Worm (Caenorhabditis elegans) whole organism, L4 larva: ENCODE measurements around the gene C06A6.7.

Experiments used
- F10B5.3 ChIP-seq: sonication (generic microtip); optimal IDR thresholded peaks from 2 replicates; lab custom pipeline; 2016; ENCODE audit warnings: mild to moderate bottlenecking, missing genetic modification characterization, missing compliant biosample characterization
- F49E8.2 ChIP-seq: sonication (generic microtip); optimal IDR thresholded peaks from 2 replicates; lab custom pipeline; 2016; ENCODE audit warnings: missing compliant biosample characterization, mild to moderate bottlenecking, missing genetic modification characterization, borderline replicate concordance
- R02D3.7 ChIP-seq: fragments of 150-350 bp; sonication (generic microtip); optimal IDR thresholded peaks from 3 replicates; lab custom pipeline; 2014; ENCODE audit warnings: missing biosample characterization, missing genetic modification characterization
- T26A8.4 ChIP-seq: fragments of 200-800 bp; sonication (Bioruptor generic); IDR thresholded peaks from 2 replicates; pipeline ENCODE4 v1.3.6; 2022; ENCODE audit warnings: missing genetic modification characterization, missing compliant biosample characterization
- Y105C5A.15 ChIP-seq: fragments of 200-800 bp; sonication (Bioruptor generic); IDR thresholded peaks from 2 replicates; pipeline ENCODE4 v1.3.6; 2022; ENCODE audit warnings: missing genetic modification characterization, missing compliant biosample characterization
- Y48G9A.11 ChIP-seq: fragments of 200-800 bp; sonication (Bioruptor generic); IDR thresholded peaks from 2 replicates; pipeline ENCODE4 v1.3.6; 2022; ENCODE audit warnings: missing genetic modification reagents, missing genetic modification characterization, missing compliant biosample characterization
- Y5F2A.4 ChIP-seq: fragments of 200-800 bp; sonication (Bioruptor generic); optimal IDR thresholded peaks from 2 replicates; lab custom pipeline; 2018; ENCODE audit warnings: mild to moderate bottlenecking, missing genetic modification characterization, missing compliant biosample characterization
- Y75B8A.6 ChIP-seq: fragments of 200-800 bp; sonication (Bioruptor generic); IDR thresholded peaks from 2 replicates; pipeline ENCODE4 v1.3.6; 2022; ENCODE audit warnings: missing genetic modification reagents, missing genetic modification characterization, missing compliant biosample characterization
- ZK337.2 ChIP-seq: fragments of 200-800 bp; sonication (Bioruptor generic); IDR thresholded peaks from 2 replicates; pipeline ENCODE4 v1.3.6; 2022; ENCODE audit warnings: missing genetic modification reagents, missing genetic modification characterization, missing compliant biosample characterization
- aly-2 ChIP-seq: sonication (generic microtip); optimal IDR thresholded peaks from 2 replicates; lab custom pipeline; 2018; ENCODE audit warnings: missing biosample characterization, missing genetic modification characterization
- ama-1 ChIP-seq: fragments of 150-350 bp; optimal IDR thresholded peaks from 2 replicates; lab custom pipeline; 2014; ENCODE audit warnings: inconsistent platforms, mixed read lengths
- arid-1 ChIP-seq: fragments of 200-800 bp; sonication (Bioruptor generic); conservative IDR thresholded peaks from 2 replicates; pipeline ENCODE4 v1.3.6; 2022; ENCODE audit warnings: missing genetic modification reagents, missing genetic modification characterization, missing compliant biosample characterization
- ceh-28 ChIP-seq: fragments of 150-350 bp; optimal IDR thresholded peaks from 2 replicates; lab custom pipeline; 2014; ENCODE audit warnings: missing biosample characterization, missing genetic modification reagents, missing genetic modification characterization
- ceh-62 ChIP-seq: sonication (generic microtip); optimal IDR thresholded peaks from 2 replicates; lab custom pipeline; 2017; ENCODE audit warnings: missing biosample characterization, missing genetic modification characterization
- ces-1 ChIP-seq: fragments of 150-350 bp; sonication (generic microtip); optimal IDR thresholded peaks from 4 replicates; lab custom pipeline; 2014; ENCODE audit warnings: missing biosample characterization, missing genetic modification reagents, missing genetic modification characterization
- ctbp-1 ChIP-seq: fragments of 200-800 bp; sonication (Bioruptor generic); IDR thresholded peaks from 2 replicates; pipeline ENCODE4 v1.3.6; 2022; ENCODE audit warnings: missing genetic modification reagents, missing genetic modification characterization, missing compliant biosample characterization
- dmd-8 ChIP-seq: fragments of 200-800 bp; sonication (Bioruptor generic); IDR thresholded peaks from 2 replicates; pipeline ENCODE4 v1.3.6; 2022; ENCODE audit warnings: missing genetic modification characterization, missing compliant biosample characterization
- dmd-9 ChIP-seq: fragments of 200-800 bp; sonication (Bioruptor generic); IDR thresholded peaks from 2 replicates; pipeline ENCODE4 v1.3.6; 2022; ENCODE audit warnings: missing genetic modification reagents, missing genetic modification characterization, missing compliant biosample characterization
- dpl-1 ChIP-seq: fragments of 150-350 bp; optimal IDR thresholded peaks from 2 replicates; lab custom pipeline; 2014; ENCODE audit warnings: missing biosample characterization, missing genetic modification reagents, missing genetic modification characterization
- dve-1 ChIP-seq: sonication (generic microtip); optimal IDR thresholded peaks from 2 replicates; lab custom pipeline; 2017; ENCODE audit warnings: antibody characterized with exemption, mild to moderate bottlenecking, missing genetic modification characterization, missing compliant biosample characterization; ENCODE audit not compliant: insufficient read depth
- egl-27 ChIP-seq: sonication (generic microtip); optimal IDR thresholded peaks from 3 replicates; lab custom pipeline; 2017; ENCODE audit warnings: missing biosample characterization, missing genetic modification reagents, missing genetic modification characterization
- fkh-10 ChIP-seq: fragments of 150-350 bp; optimal IDR thresholded peaks from 2 replicates; lab custom pipeline; 2014; ENCODE audit warnings: missing biosample characterization, missing genetic modification reagents, missing genetic modification characterization
- fos-1 ChIP-seq: fragments of 150-350 bp; optimal IDR thresholded peaks from 2 replicates; lab custom pipeline; 2014; ENCODE audit warnings: missing biosample characterization, missing genetic modification characterization
- gei-8 ChIP-seq: fragments of 200-800 bp; sonication (Bioruptor generic); optimal IDR thresholded peaks from 2 replicates; lab custom pipeline; 2018; ENCODE audit warnings: mild to moderate bottlenecking, missing genetic modification characterization, missing compliant biosample characterization
- hif-1 ChIP-seq, 2 experiments: sonication (generic microtip); optimal IDR thresholded peaks; 2 replicates each; lab custom pipeline; 2016 to 2017; ENCODE audit warnings: missing compliant biosample characterization in 2 of 2, missing genetic modification characterization in 2 of 2, missing genetic modification reagents in 2 of 2, missing genotype in 2 of 2, mild to moderate bottlenecking in 1 of 2
- hlh-11 ChIP-seq: fragments of 200-800 bp; sonication (Bioruptor generic); optimal IDR thresholded peaks from 2 replicates; lab custom pipeline; 2018; ENCODE audit warnings: mild to moderate bottlenecking, missing genetic modification characterization, missing compliant biosample characterization
- jun-1 ChIP-seq: fragments of 150-350 bp; optimal IDR thresholded peaks from 2 replicates; lab custom pipeline; 2014; ENCODE audit warnings: missing biosample characterization, missing genetic modification reagents, missing genetic modification characterization
- lin-1 ChIP-seq: fragments of 200-800 bp; sonication (Bioruptor generic); IDR thresholded peaks from 2 replicates; pipeline ENCODE4 v1.3.6; 2022; ENCODE audit warnings: missing genetic modification reagents, missing genetic modification characterization, missing compliant biosample characterization
- lin-29 ChIP-seq: fragments of 200-800 bp; sonication (Bioruptor generic); IDR thresholded peaks from 2 replicates; pipeline ENCODE4 v1.3.6; 2022; ENCODE audit warnings: missing genetic modification reagents, missing genetic modification characterization, missing compliant biosample characterization
- lin-38 ChIP-seq: fragments of 200-800 bp; sonication (Bioruptor generic); IDR thresholded peaks from 2 replicates; pipeline ENCODE4 v1.3.6; 2022; ENCODE audit warnings: missing genetic modification reagents, missing genetic modification characterization, missing compliant biosample characterization
- lsy-2 ChIP-seq, 2 experiments: fragments of 150-350 bp in 1 of 2; sonication (generic microtip) in 1 of 2; optimal IDR thresholded peaks; 2 replicates each; lab custom pipeline; 2014 to 2017; ENCODE audit warnings: missing biosample characterization in 2 of 2, missing genetic modification characterization in 2 of 2
- mxl-3 ChIP-seq: fragments of 200-800 bp; sonication (Bioruptor generic); optimal IDR thresholded peaks from 2 replicates; lab custom pipeline; 2018; ENCODE audit warnings: mild to moderate bottlenecking, missing genetic modification characterization, missing compliant biosample characterization
- nhr-102 ChIP-seq: sonication (generic microtip); optimal IDR thresholded peaks from 2 replicates; lab custom pipeline; 2016; ENCODE audit warnings: mild to moderate bottlenecking, missing genetic modification characterization, moderate library complexity, missing compliant biosample characterization
- nhr-11 ChIP-seq: fragments of 150-350 bp; optimal IDR thresholded peaks from 2 replicates; lab custom pipeline; 2014; ENCODE audit warnings: missing biosample characterization, missing genetic modification characterization
- nhr-111 ChIP-seq: fragments of 200-800 bp; sonication (Bioruptor generic); optimal IDR thresholded peaks from 2 replicates; lab custom pipeline; 2018; ENCODE audit warnings: mild to moderate bottlenecking, missing genetic modification characterization, missing compliant biosample characterization
- nhr-237 ChIP-seq: sonication (generic microtip); optimal IDR thresholded peaks from 2 replicates; lab custom pipeline; 2017; ENCODE audit warnings: missing biosample characterization, missing genetic modification characterization
- nhr-25 ChIP-seq: sonication (generic microtip); optimal IDR thresholded peaks from 2 replicates; lab custom pipeline; 2017; ENCODE audit warnings: missing genetic modification characterization, mild to moderate bottlenecking, missing compliant biosample characterization, antibody characterized with exemption, moderate library complexity, borderline replicate concordance; ENCODE audit not compliant: insufficient read depth
- nhr-28 ChIP-seq: fragments of 150-350 bp; optimal IDR thresholded peaks from 2 replicates; lab custom pipeline; 2014; ENCODE audit warnings: missing biosample characterization, missing genetic modification characterization
- nhr-42 ChIP-seq: fragments of 200-800 bp; sonication (Bioruptor generic); IDR thresholded peaks from 2 replicates; pipeline ENCODE4 v1.3.6; 2022; ENCODE audit warnings: missing genetic modification characterization, missing compliant biosample characterization
- nhr-48 ChIP-seq: sonication (generic microtip); optimal IDR thresholded peaks from 2 replicates; lab custom pipeline; 2016; ENCODE audit warnings: mild to moderate bottlenecking, missing genetic modification characterization, missing compliant biosample characterization
- nhr-77 ChIP-seq: fragments of 150-350 bp; optimal IDR thresholded peaks from 2 replicates; lab custom pipeline; 2014; ENCODE audit warnings: missing biosample characterization, missing genetic modification characterization
- pqm-1 ChIP-seq: sonication (generic microtip); optimal IDR thresholded peaks from 2 replicates; lab custom pipeline; 2017; ENCODE audit warnings: missing biosample characterization, missing genetic modification characterization
- saeg-2 ChIP-seq: fragments of 200-800 bp; sonication (Bioruptor generic); IDR thresholded peaks from 2 replicates; pipeline ENCODE4 v1.3.6; 2022; ENCODE audit warnings: missing genetic modification reagents, missing genetic modification characterization, missing compliant biosample characterization
- sdz-12 ChIP-seq: fragments of 200-800 bp; sonication (Bioruptor generic); optimal IDR thresholded peaks from 2 replicates; lab custom pipeline; 2018; ENCODE audit warnings: mild to moderate bottlenecking, missing genetic modification characterization, missing compliant biosample characterization
- snpc-1.2 ChIP-seq: fragments of 200-800 bp; sonication (Bioruptor generic); IDR thresholded peaks from 2 replicates; pipeline ENCODE4 v1.3.6; 2022; ENCODE audit warnings: missing genetic modification reagents, missing genetic modification characterization, missing compliant biosample characterization
- snpc-4 ChIP-seq: fragments of 150-350 bp; optimal IDR thresholded peaks from 2 replicates; lab custom pipeline; 2014; ENCODE audit warnings: missing biosample characterization, missing genetic modification characterization
- unc-130 ChIP-seq: sonication (generic microtip); optimal IDR thresholded peaks from 2 replicates; lab custom pipeline; 2016; ENCODE audit warnings: missing genetic modification reagents, missing genetic modification characterization, missing compliant biosample characterization
- unc-39 ChIP-seq: sonication (generic microtip); optimal IDR thresholded peaks from 2 replicates; lab custom pipeline; 2017; ENCODE audit warnings: missing biosample characterization, missing genetic modification characterization
- unc-62 ChIP-seq, 3 experiments: fragments of 150-350 bp in 1 of 3; sonication (generic microtip); optimal IDR thresholded peaks in 2 of 3; peaks in 1 of 3; 1 replicate in 1 of 3; 2 replicates in 2 of 3; lab custom pipeline; 2014 to 2017; ENCODE audit warnings: missing biosample characterization in 3 of 3, missing genetic modification characterization in 3 of 3, missing genetic modification reagents in 3 of 3, missing genotype in 1 of 3
- zag-1 ChIP-seq: fragments of 150-350 bp; optimal IDR thresholded peaks from 2 replicates; lab custom pipeline; 2014; ENCODE audit warnings: missing biosample characterization, missing genetic modification characterization
- zfp-3 ChIP-seq: fragments of 200-800 bp; sonication (Bioruptor generic); conservative IDR thresholded peaks from 2 replicates; pipeline ENCODE4 v1.3.6; 2022; ENCODE audit warnings: missing genetic modification reagents, missing genetic modification characterization, missing compliant biosample characterization

Gene C06A6.7

DNA sequence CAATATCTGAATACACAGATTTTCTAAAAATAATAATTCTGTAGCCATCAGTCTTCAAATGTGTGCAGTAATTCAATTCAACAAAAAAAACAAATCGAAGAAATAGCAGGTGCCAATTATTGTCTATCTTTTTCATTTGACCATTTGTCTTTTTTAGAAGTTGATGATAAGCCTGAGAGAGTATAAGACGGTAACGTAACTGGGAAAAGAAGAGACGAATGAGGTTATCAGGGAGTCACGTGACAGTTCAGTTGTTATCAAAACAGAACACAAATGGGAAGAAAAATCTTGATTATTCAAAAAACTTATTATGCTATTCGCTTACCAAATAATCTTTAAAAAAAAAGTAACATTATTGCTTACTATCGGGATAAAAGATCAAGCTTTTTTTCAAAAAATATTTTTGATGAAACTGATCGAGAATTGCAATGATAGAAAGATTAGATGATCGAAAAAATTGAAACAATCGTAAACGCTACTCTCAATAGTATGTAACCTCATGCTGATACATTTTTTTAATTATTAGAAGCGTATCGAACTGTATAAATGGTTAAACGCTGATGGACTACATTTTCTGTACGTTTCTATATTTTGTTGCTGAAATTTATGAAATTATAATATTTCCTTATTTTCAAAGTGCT lies 6.1 kb upstream of the C06A6.7 start (continued):
- TF ChIP-seq lin-1 (GFP tag; lab: Robert Waterston, UW) (0 out of 2 replicates have a peak, but pooled peaks have one; percentile 44), dve-1 (tag; lab: Kevin White, UChicago) (peak; percentile 89), nhr-48 (tag; lab: Kevin White, UChicago) (peak; percentile 19), lsy-2 (tag; optimal IDR thresholded peaks at IDR 0.05; lab: Kevin White, UChicago) (peak in 1 of 2 experiments; percentile 21), fos-1 (no peak), R02D3.7 (tag; lab: Kevin White, UChicago) (no peak), nhr-237 (tag; lab: Kevin White, UChicago) (no peak), dpl-1 (GFP tag; lab: Kevin White, UChicago) (no peak), zag-1 (no peak), lin-38 (GFP tag; lab: Robert Waterston, UW) (no peak), unc-39 (no peak), nhr-42 (GFP tag; lab: Robert Waterston, UW) (no peak), nhr-77 (tag; lab: Kevin White, UChicago) (peak; percentile 56), unc-62 (GFP tag; optimal IDR thresholded peaks at IDR 0.05 in 1 of 2; lab: Kevin White, UChicago) (peak in 1 of 2 experiments; percentile 95), unc-62 (tag; optimal IDR thresholded peaks at IDR 0.05; lab: Kevin White, UChicago) (no peak), zfp-3 (no peak), fkh-10 (GFP tag; lab: Kevin White, UChicago) (no peak), snpc-4 (no peak), nhr-11 (tag; lab: Kevin White, UChicago) (no peak), hif-1 (tag; optimal IDR thresholded peaks at IDR 0.05; lab: Kevin White, UChicago) (no peak), lin-29 (GFP tag; lab: Robert Waterston, UW) (no peak), saeg-2 (GFP tag; lab: Robert Waterston, UW) (no peak), gei-8 (GFP tag; lab: Kevin White, UChicago) (no peak), ceh-28 (tag; lab: Kevin White, UChicago) (no peak), ctbp-1 (GFP tag; lab: Robert Waterston, UW) (no peak), hlh-11 (tag; lab: Kevin White, UChicago) (peak; percentile 85), Y105C5A.15 (GFP tag; lab: Robert Waterston, UW) (no peak), jun-1 (tag; lab: Kevin White, UChicago) (no peak), Y48G9A.11 (GFP tag; lab: Robert Waterston, UW) (no peak), F10B5.3 (tag; lab: Kevin White, UChicago) (no peak), ces-1 (GFP tag; lab: Kevin White, UChicago) (no peak), pqm-1 (tag; lab: Kevin White, UChicago) (peak; percentile 69), mxl-3 (no peak), aly-2 (tag; lab: Kevin White, UChicago) (no peak), nhr-111 (GFP tag; lab: Kevin White, UChicago) (no peak), Y75B8A.6 (GFP tag; lab: Robert Waterston, UW) (no peak), dmd-9 (GFP tag; lab: Robert Waterston, UW) (no peak), T26A8.4 (GFP tag; lab: Robert Waterston, UW) (peak; percentile 42; the same call in 1 of the 2 replicates), ZK337.2 (GFP tag; lab: Robert Waterston, UW) (no peak), F49E8.2 (tag; lab: Kevin White, UChicago) (no peak), nhr-28 (peak; percentile 71), Y5F2A.4 (GFP tag; lab: Kevin White, UChicago) (no peak), dmd-8 (no peak), ceh-62 (tag; lab: Kevin White, UChicago) (no peak), egl-27 (no peak), nhr-25 (tag; lab: Kevin White, UChicago) (no peak), sdz-12 (GFP tag; lab: Kevin White, UChicago) (no peak), ama-1 (lab: Kevin White, UChicago) (no peak), unc-130 (GFP tag; lab: Kevin White, UChicago) (no peak), snpc-1.2 (GFP tag; lab: Robert Waterston, UW) (no peak), arid-1 (GFP tag; lab: Robert Waterston, UW) (no peak), nhr-102 (tag; lab: Kevin White, UChicago) (peak; percentile 57)
